Fruit fly (Drosophila melanogaster) whole organism, embryonic: Measurements from ENCODE around the gene RhoGAP93B.
A peak's percentile ranks its signal among the peaks of the same experiment; 100 is the strongest.

ENCODE experiments used
- Blimp-1 ChIP-seq: fragments of 200-800 bp; sonication (Bioruptor generic); optimal IDR thresholded peaks from 3 replicates; lab custom pipeline; 2018; ENCODE audit warnings: missing biosample characterization, missing genetic modification characterization, mild to moderate bottlenecking, moderate library complexity, missing genetic modification reagents
- CG10543 ChIP-seq: fragments of 200-800 bp; sonication (Bioruptor generic); optimal IDR thresholded peaks from 3 replicates; lab custom pipeline; 2017; ENCODE audit warnings: missing biosample characterization, mild to moderate bottlenecking, missing genetic modification characterization, moderate library complexity
- CG11504 ChIP-seq: fragments of 200-800 bp; sonication (Bioruptor generic); optimal IDR thresholded peaks from 3 replicates; lab custom pipeline; 2019; ENCODE audit warnings: missing biosample characterization, mild to moderate bottlenecking, missing genetic modification characterization, moderate library complexity
- CG1233 ChIP-seq: fragments of 200-800 bp; sonication (Bioruptor generic); optimal IDR thresholded peaks from 4 replicates; lab custom pipeline; 2018; ENCODE audit warnings: missing biosample characterization, mild to moderate bottlenecking, missing genetic modification characterization
- CG13775 ChIP-seq: fragments of 200-800 bp; sonication (Bioruptor generic); optimal IDR thresholded peaks from 3 replicates; lab custom pipeline; 2017; ENCODE audit warnings: missing biosample characterization, mild to moderate bottlenecking, missing genetic modification characterization
- CG14710 ChIP-seq: fragments of 200-800 bp; sonication (Bioruptor generic); optimal IDR thresholded peaks from 3 replicates; lab custom pipeline; 2019; ENCODE audit warnings: missing biosample characterization, mild to moderate bottlenecking, missing genetic modification characterization, moderate library complexity
- CG1602 ChIP-seq: fragments of 200-800 bp; sonication (Bioruptor generic); optimal IDR thresholded peaks from 3 replicates; lab custom pipeline; 2016; ENCODE audit warnings: missing biosample characterization, missing genetic modification characterization
- CG16813 ChIP-seq: fragments of 200-800 bp; sonication (Bioruptor generic); IDR thresholded peaks from 3 replicates; pipeline ENCODE4 v1.3.6; 2022; ENCODE audit warnings: missing biosample characterization, missing genetic modification characterization; ENCODE audit not compliant: partially characterized antibody
- CG17361 ChIP-seq: fragments of 200-800 bp; sonication (Bioruptor generic); IDR thresholded peaks from 3 replicates; pipeline ENCODE4 v1.3.6; 2022; ENCODE audit warnings: missing biosample characterization, missing genetic modification characterization
- CG18599 ChIP-seq: fragments of 200-800 bp; sonication (Bioruptor generic); optimal IDR thresholded peaks from 3 replicates; lab custom pipeline; 2017; ENCODE audit warnings: missing biosample characterization, missing genetic modification characterization, mild to moderate bottlenecking, moderate library complexity, missing genetic modification reagents
- CG4424 ChIP-seq: fragments of 200-800 bp; sonication (Bioruptor generic); optimal IDR thresholded peaks from 3 replicates; lab custom pipeline; 2016; ENCODE audit warnings: missing biosample characterization, missing genetic modification characterization
- CG7372 ChIP-seq: fragments of 200-800 bp; sonication (Bioruptor generic); IDR thresholded peaks from 2 replicates; pipeline ENCODE4 v1.3.6; 2022; ENCODE audit warnings: missing biosample characterization, missing genetic modification characterization
- CG8290 ChIP-seq, 3 experiments: fragments of 200-800 bp; sonication (Bioruptor generic); optimal IDR thresholded peaks; 2 replicates each; lab custom pipeline; 2016 to 2019; ENCODE audit warnings: missing biosample characterization in 3 of 3, missing genetic modification characterization in 3 of 3, mild to moderate bottlenecking in 2 of 3, moderate library complexity in 1 of 3
- CG9817 ChIP-seq: fragments of 200-800 bp; sonication (Bioruptor generic); optimal IDR thresholded peaks from 2 replicates; lab custom pipeline; 2018; ENCODE audit warnings: missing biosample characterization, mild to moderate bottlenecking, missing genetic modification characterization, moderate library complexity
- D19A ChIP-seq: fragments of 200-800 bp; optimal IDR thresholded peaks from 3 replicates; lab custom pipeline; 2019; ENCODE audit warnings: missing biosample characterization, mild to moderate bottlenecking, missing genetic modification characterization, moderate library complexity
- Dfd ChIP-seq, 2 experiments: fragments of >200 bp; optimal IDR thresholded peaks; 2 replicates each; lab custom pipeline; 2017; ENCODE audit warnings: missing biosample characterization in 2 of 2, missing genetic modification characterization in 2 of 2
- Elba2 ChIP-seq: fragments of 200-800 bp; sonication (Bioruptor generic); optimal IDR thresholded peaks from 3 replicates; lab custom pipeline; 2016; ENCODE audit warnings: missing biosample characterization, missing genetic modification characterization
- GATAe ChIP-seq: fragments of 200-800 bp; sonication (Bioruptor generic); conservative IDR thresholded peaks from 2 replicates; pipeline ENCODE4 v1.3.6; 2022; ENCODE audit warnings: missing biosample characterization, missing genetic modification characterization
- HLH3B ChIP-seq: fragments of 200-800 bp; sonication (Bioruptor generic); IDR thresholded peaks from 2 replicates; pipeline ENCODE4 v1.3.6; 2022; ENCODE audit warnings: missing biosample characterization, missing genetic modification characterization
- Hmr ChIP-seq: fragments of 200-800 bp; sonication (Bioruptor generic); optimal IDR thresholded peaks from 3 replicates; lab custom pipeline; 2017; ENCODE audit warnings: mild to moderate bottlenecking, missing biosample characterization, missing genetic modification reagents, missing genetic modification characterization
- Lpt ChIP-seq: fragments of >200 bp; optimal IDR thresholded peaks from 2 replicates; lab custom pipeline; 2018; ENCODE audit warnings: missing biosample characterization, missing genetic modification characterization
- Mes4 ChIP-seq: fragments of 200-800 bp; sonication (Bioruptor generic); optimal IDR thresholded peaks from 2 replicates; lab custom pipeline; 2016; ENCODE audit warnings: missing biosample characterization, missing genetic modification characterization
- Nf-YB ChIP-seq: fragments of 200-800 bp; sonication (Bioruptor generic); optimal IDR thresholded peaks from 3 replicates; lab custom pipeline; 2019; ENCODE audit warnings: missing biosample characterization, mild to moderate bottlenecking, missing genetic modification characterization, moderate library complexity
- Oli ChIP-seq: fragments of 200-800 bp; sonication (Bioruptor generic); optimal IDR thresholded peaks from 2 replicates; lab custom pipeline; 2018; ENCODE audit warnings: missing biosample characterization, mild to moderate bottlenecking, missing genetic modification characterization, moderate library complexity
- Sin3A ChIP-seq: fragments of >200 bp; optimal IDR thresholded peaks from 2 replicates; lab custom pipeline; 2018
- amos ChIP-seq: fragments of 200-800 bp; sonication (Bioruptor generic); IDR thresholded peaks from 2 replicates; pipeline ENCODE4 v1.3.6; 2022; ENCODE audit warnings: missing biosample characterization, missing genetic modification characterization; ENCODE audit not compliant: partially characterized antibody
- bbx ChIP-seq: fragments of 200-800 bp; sonication (Bioruptor generic); IDR thresholded peaks from 2 replicates; pipeline ENCODE4 v1.3.6; 2022; ENCODE audit warnings: missing biosample characterization, missing genetic modification characterization; ENCODE audit not compliant: partially characterized antibody
- crol ChIP-seq: fragments of 200-800 bp; sonication (Bioruptor generic); IDR thresholded peaks from 2 replicates; pipeline ENCODE4 v1.3.6; 2022; ENCODE audit warnings: missing biosample characterization, missing genetic modification characterization
- crp ChIP-seq, 2 experiments: fragments of 200-800 bp; sonication (Bioruptor generic); optimal IDR thresholded peaks; 2 replicates in 1 of 2; 3 replicates in 1 of 2; lab custom pipeline; 2017; ENCODE audit warnings: missing biosample characterization in 2 of 2, missing genetic modification characterization in 2 of 2, mild to moderate bottlenecking in 1 of 2, moderate library complexity in 1 of 2
- da ChIP-seq: fragments of 200-800 bp; sonication (Bioruptor generic); optimal IDR thresholded peaks from 2 replicates; lab custom pipeline; 2016; ENCODE audit warnings: missing biosample characterization, missing genetic modification characterization
- dmrt99B ChIP-seq: fragments of 200-800 bp; sonication (Bioruptor generic); optimal IDR thresholded peaks from 2 replicates; lab custom pipeline; 2018; ENCODE audit warnings: missing biosample characterization, mild to moderate bottlenecking, missing genetic modification characterization, moderate library complexity
- ems ChIP-seq: fragments of 200-800 bp; sonication (Bioruptor generic); optimal IDR thresholded peaks from 3 replicates; lab custom pipeline; 2016; ENCODE audit warnings: missing biosample characterization, missing genetic modification characterization
- fd102C ChIP-seq: fragments of 200-800 bp; sonication (Bioruptor generic); optimal IDR thresholded peaks from 2 replicates; lab custom pipeline; 2018; ENCODE audit warnings: missing biosample characterization, mild to moderate bottlenecking, missing genetic modification characterization, moderate library complexity
- fd3F ChIP-seq: fragments of 200-800 bp; sonication (Bioruptor generic); optimal IDR thresholded peaks from 2 replicates; lab custom pipeline; 2018; ENCODE audit warnings: missing biosample characterization, mild to moderate bottlenecking, missing genetic modification characterization, moderate library complexity
- ftz-f1 ChIP-seq: fragments of 200-800 bp; sonication (Bioruptor generic); optimal IDR thresholded peaks from 2 replicates; lab custom pipeline; 2016; ENCODE audit warnings: missing biosample characterization, missing genetic modification characterization
- gsb-n ChIP-seq: fragments of 200-800 bp; sonication (Bioruptor generic); optimal IDR thresholded peaks from 3 replicates; lab custom pipeline; 2018; ENCODE audit warnings: missing biosample characterization, mild to moderate bottlenecking, missing genetic modification characterization
- jigr1 ChIP-seq: fragments of 200-800 bp; sonication (Bioruptor generic); IDR thresholded peaks from 3 replicates; pipeline ENCODE4 v1.3.6; 2022; ENCODE audit warnings: missing biosample characterization, missing genetic modification characterization
- lov ChIP-seq, 2 experiments: fragments of 200-800 bp in 1 of 2; fragments of >200 bp in 1 of 2; sonication (Bioruptor generic) in 1 of 2; IDR thresholded peaks in 1 of 2; optimal IDR thresholded peaks in 1 of 2; 2 replicates in 1 of 2; 3 replicates in 1 of 2; pipeline versions ENCODE4 v1.3.6 to Lab custom; 2017 to 2022; ENCODE audit warnings: missing biosample characterization in 1 of 2, missing genetic modification characterization in 1 of 2
- mam ChIP-seq: fragments of 200-800 bp; sonication (Bioruptor generic); optimal IDR thresholded peaks from 3 replicates; lab custom pipeline; 2016; ENCODE audit warnings: missing biosample characterization, missing genetic modification characterization
- pho ChIP-seq: fragments of 200-800 bp; sonication (Bioruptor generic); optimal IDR thresholded peaks from 2 replicates; lab custom pipeline; 2016; ENCODE audit warnings: missing biosample characterization, missing genetic modification characterization
- pum ChIP-seq: fragments of 200-800 bp; sonication (Bioruptor generic); optimal IDR thresholded peaks from 2 replicates; lab custom pipeline; 2016; ENCODE audit warnings: missing biosample characterization, missing genetic modification characterization
- repo ChIP-seq: fragments of 200-800 bp; sonication (Bioruptor generic); optimal IDR thresholded peaks from 2 replicates; lab custom pipeline; 2016; ENCODE audit warnings: missing biosample characterization, missing genetic modification characterization
- ro ChIP-seq: fragments of 200-800 bp; sonication (Bioruptor generic); IDR thresholded peaks from 2 replicates; pipeline ENCODE4 v1.3.6; 2022; ENCODE audit warnings: missing biosample characterization, missing genetic modification characterization
- row ChIP-seq: fragments of 200-800 bp; sonication (Bioruptor generic); IDR thresholded peaks from 3 replicates; pipeline ENCODE4 v1.3.6; 2022; ENCODE audit warnings: missing biosample characterization, missing genetic modification characterization
- toy ChIP-seq: fragments of 200-800 bp; sonication (Bioruptor generic); IDR thresholded peaks from 2 replicates; pipeline ENCODE4 v1.3.6; 2022; ENCODE audit warnings: missing biosample characterization, missing genetic modification characterization
- twi ChIP-seq: fragments of 200-800 bp; optimal IDR thresholded peaks from 2 replicates; lab custom pipeline; 2019; ENCODE audit warnings: missing biosample characterization, mild to moderate bottlenecking, missing genetic modification characterization, moderate library complexity
- unpg ChIP-seq: fragments of 200-800 bp; sonication (Bioruptor generic); optimal IDR thresholded peaks from 3 replicates; lab custom pipeline; 2018; ENCODE audit warnings: missing biosample characterization, mild to moderate bottlenecking, missing genetic modification characterization, moderate library complexity
- zfh2 ChIP-seq: fragments of 200-800 bp; sonication (Bioruptor generic); optimal IDR thresholded peaks from 2 replicates; lab custom pipeline; 2016; ENCODE audit warnings: missing biosample characterization, missing genetic modification characterization

The RhoGAP93B gene

dm6 chr3R:21112742-21113465 is 15.3 kb upstream of the RhoGAP93B start (continued):
- TF ChIP-seq ems (GFP tag; lab: Kevin White, UChicago) (peak; percentile 60), Dfd (GFP tag; optimal IDR thresholded peaks at IDR 0.05; lab: Kevin White, UChicago) (no peak), CG8290 (GFP tag; optimal IDR thresholded peaks at IDR 0.05; lab: Kevin White, UChicago) (peak; percentile 67), CG8290 (tag; optimal IDR thresholded peaks at IDR 0.05; lab: Kevin White, UChicago) (peak in 1 of 2 experiments; percentile 92), CG10543 (no peak), dmrt99B (tag; lab: Kevin White, UChicago) (peak; percentile 90), CG17361 (GFP tag; lab: Robert Waterston, UW) (peak; percentile 88), crol (no peak), bbx (GFP tag; lab: Robert Waterston, UW) (no peak), Blimp-1 (GFP tag; lab: Kevin White, UChicago) (peak; percentile 82), CG1233 (peak; percentile 67), lov (optimal IDR thresholded peaks at IDR 0.05; lab: Kevin White, UChicago) (no peak), lov (GFP tag; IDR thresholded peaks at IDR 0.05; lab: Robert Waterston, UW) (peak; percentile 55; the same call in 1 of the 3 replicates), Hmr (GFP tag; lab: Kevin White, UChicago) (peak; percentile 90), CG14710 (tag; lab: Kevin White, UChicago) (peak; percentile 78), mam (GFP tag; lab: Kevin White, UChicago) (peak; percentile 87), da (GFP tag; lab: Kevin White, UChicago) (peak; percentile 44), amos (GFP tag; lab: Robert Waterston, UW) (no peak), CG7372 (GFP tag; lab: Robert Waterston, UW) (peak; percentile 69; the same call in 1 of the 2 replicates), jigr1 (GFP tag; lab: Robert Waterston, UW) (peak; percentile 46; the same call in 1 of the 3 replicates), D19A (tag; lab: Kevin White, UChicago) (peak; percentile 86), CG11504 (tag; lab: Kevin White, UChicago) (peak; percentile 92), Nf-YB (GFP tag; lab: Kevin White, UChicago) (peak; percentile 70), CG16813 (GFP tag; lab: Robert Waterston, UW) (no peak), ro (GFP tag; lab: Robert Waterston, UW) (0 out of 2 replicates have a peak, but pooled peaks have one; percentile 60), CG9817 (tag; lab: Kevin White, UChicago) (peak; percentile 74), GATAe (GFP tag; lab: Robert Waterston, UW) (peak; percentile 75), ftz-f1 (GFP tag; lab: Kevin White, UChicago) (no peak), row (GFP tag; lab: Robert Waterston, UW) (peak; percentile 88), unpg (GFP tag; lab: Kevin White, UChicago) (peak; percentile 92), zfh2 (peak; percentile 85), repo (GFP tag; lab: Kevin White, UChicago) (peak; percentile 87), CG4424 (peak; percentile 15), pho (GFP tag; lab: Kevin White, UChicago) (peak; percentile 86), Elba2 (GFP tag; lab: Kevin White, UChicago) (peak; percentile 14), HLH3B (GFP tag; lab: Robert Waterston, UW) (peak; percentile 87), CG18599 (GFP tag; lab: Kevin White, UChicago) (peak; percentile 92), Mes4 (peak; percentile 85), CG1602 (GFP tag; lab: Kevin White, UChicago) (peak; percentile 75), crp (GFP tag; optimal IDR thresholded peaks at IDR 0.05; lab: Kevin White, UChicago) (peak in 1 of 2 experiments; percentile 65), gsb-n (tag; lab: Kevin White, UChicago) (peak; percentile 82), pum (peak; percentile 86), Oli (peak; percentile 90), twi (tag; lab: Kevin White, UChicago) (peak; percentile 45), toy (peak; percentile 68), fd3F (GFP tag; lab: Kevin White, UChicago) (peak; percentile 77), CG13775 (GFP tag; lab: Kevin White, UChicago) (peak; percentile 72), fd102C (GFP tag; lab: Kevin White, UChicago) (peak; percentile 78), Sin3A (lab: Kevin White, UChicago) (no peak), Lpt (GFP tag; lab: Kevin White, UChicago) (no peak)
